Worm (Caenorhabditis elegans) whole organism, early embryonic: ENCODE results near the gene C08B6.18.

ENCODE experiments used
- B0310.2 ChIP-seq: sonication (generic microtip); optimal IDR thresholded peaks from 2 replicates; lab custom pipeline; 2016; ENCODE audit warnings: mild to moderate bottlenecking, missing genetic modification characterization, missing compliant biosample characterization
- F13C5.2 ChIP-seq: sonication (generic microtip); optimal IDR thresholded peaks from 2 replicates; lab custom pipeline; 2017; ENCODE audit warnings: mild to moderate bottlenecking, missing genetic modification characterization, inconsistent platforms, missing compliant biosample characterization
- aly-1 ChIP-seq: sonication (generic microtip); optimal IDR thresholded peaks from 2 replicates; lab custom pipeline; 2016; ENCODE audit warnings: missing genetic modification characterization, missing compliant biosample characterization
- ama-1 ChIP-seq: fragments of 150-350 bp; optimal IDR thresholded peaks from 2 replicates; lab custom pipeline; 2014
- ceh-13 ChIP-seq: fragments of 200-800 bp; sonication (Bioruptor generic); optimal IDR thresholded peaks from 2 replicates; lab custom pipeline; 2018; ENCODE audit warnings: mild to moderate bottlenecking, missing genetic modification characterization, missing compliant biosample characterization
- ceh-36 ChIP-seq: sonication (generic microtip); optimal IDR thresholded peaks from 2 replicates; lab custom pipeline; 2016; ENCODE audit warnings: missing genetic modification characterization, inconsistent platforms, missing compliant biosample characterization
- ets-7 ChIP-seq: sonication (generic microtip); optimal IDR thresholded peaks from 2 replicates; lab custom pipeline; 2016; ENCODE audit warnings: missing genotype, missing genetic modification characterization, missing compliant biosample characterization
- flt-1 ChIP-seq: fragments of 200-800 bp; sonication (Bioruptor generic); IDR thresholded peaks from 2 replicates; pipeline ENCODE4 v1.3.6; 2022; ENCODE audit warnings: missing genetic modification characterization, missing compliant biosample characterization
- hmbx-1 ChIP-seq: sonication (generic microtip); optimal IDR thresholded peaks from 2 replicates; lab custom pipeline; 2016; ENCODE audit warnings: mild to moderate bottlenecking, missing genetic modification characterization, missing compliant biosample characterization
- hmg-4 ChIP-seq: fragments of 200-800 bp; sonication (Bioruptor generic); optimal IDR thresholded peaks from 2 replicates; lab custom pipeline; 2018; ENCODE audit warnings: mild to moderate bottlenecking, missing genetic modification characterization, missing compliant biosample characterization
- hnd-1 ChIP-seq: sonication (generic microtip); optimal IDR thresholded peaks from 2 replicates; lab custom pipeline; 2016; ENCODE audit warnings: missing genetic modification characterization, missing compliant biosample characterization
- pes-1 ChIP-seq: fragments of 200-800 bp; sonication (Bioruptor generic); IDR thresholded peaks from 2 replicates; pipeline ENCODE4 v1.3.6; 2022; ENCODE audit warnings: missing genetic modification reagents, missing genetic modification characterization, missing compliant biosample characterization
- scrt-1 ChIP-seq: fragments of 200-800 bp; sonication (Bioruptor generic); IDR thresholded peaks from 2 replicates; pipeline ENCODE4 v1.3.6; 2022; ENCODE audit warnings: missing genetic modification characterization, missing compliant biosample characterization
- sea-1 ChIP-seq: fragments of 200-800 bp; sonication (Bioruptor generic); conservative IDR thresholded peaks from 2 replicates; pipeline ENCODE4 v1.3.6; 2022; ENCODE audit warnings: missing genetic modification characterization, missing compliant biosample characterization
- tbx-11 ChIP-seq: fragments of 200-800 bp; sonication (Bioruptor generic); IDR thresholded peaks from 2 replicates; pipeline ENCODE4 v1.3.6; 2022; ENCODE audit warnings: missing genetic modification characterization, missing compliant biosample characterization
- tbx-37 ChIP-seq: fragments of 200-800 bp; sonication (Bioruptor generic); conservative IDR thresholded peaks from 2 replicates; pipeline ENCODE4 v1.3.6; 2022; ENCODE audit warnings: missing genetic modification reagents, missing genetic modification characterization, missing compliant biosample characterization
- tra-4 ChIP-seq: sonication (generic microtip); optimal IDR thresholded peaks from 2 replicates; lab custom pipeline; 2017; ENCODE audit warnings: missing genetic modification characterization, missing compliant biosample characterization

The C08B6.18 gene

ce11 chrV:10122670-10123069 lies 11.3 kb downstream of the C08B6.18 start, which contains the start of gene srxa-19:
Gene srxa-19 (minus strand): TSS chrV:10122770.
- TF ChIP-seq ceh-13 (GFP tag; lab: Kevin White, UChicago) (no peak), hmbx-1 (tag; lab: Kevin White, UChicago) (no peak), tbx-37 (no peak), ceh-36 (no peak), tra-4 (tag; lab: Kevin White, UChicago) (no peak), ama-1 (lab: Kevin White, UChicago) (no peak), scrt-1 (GFP tag; lab: Robert Waterston, UW) (no peak), sea-1 (GFP tag; lab: Robert Waterston, UW) (no peak), B0310.2 (tag; lab: Kevin White, UChicago) (no peak), hnd-1 (tag; lab: Kevin White, UChicago) (no peak)

- TF ChIP-seq tbx-37 (no peak), ceh-13 (GFP tag; lab: Kevin White, UChicago) (no peak), scrt-1 (GFP tag; lab: Robert Waterston, UW) (no peak), B0310.2 (tag; lab: Kevin White, UChicago) (no peak)
Measured at ce11 chrV:10120898-10121297, 13.0 kb downstream of the C08B6.18 start, which contains the start of gene srxa-18. Gene srxa-18 (minus strand): TSS chrV:10120997.

ce11 chrV:10117465-10117864 lies 16.5 kb downstream of the C08B6.18 start, which contains the start of gene C08B6.5:
Gene C08B6.5 (plus strand): TSS chrV:10117765.
- no peak for TF ChIP-seq ceh-36
- TF ChIP-seq hmbx-1 (tag; lab: Kevin White, UChicago): no peak
- no peak for TF ChIP-seq hnd-1 (tag; lab: Kevin White, UChicago)
- TF ChIP-seq B0310.2 (tag; lab: Kevin White, UChicago): no peak
- TF ChIP-seq ceh-13 (GFP tag; lab: Kevin White, UChicago): no peak
- no peak for TF ChIP-seq ama-1 (lab: Kevin White, UChicago)

- TF ChIP-seq ceh-13 (GFP tag; lab: Kevin White, UChicago) (no peak), F13C5.2 (tag; lab: Kevin White, UChicago) (no peak), ceh-36 (no peak), hnd-1 (tag; lab: Kevin White, UChicago) (no peak)
Measured at ce11 chrV:10114329-10114728, 19.6 kb downstream of the C08B6.18 start, which contains the start of gene cht-5. Gene cht-5 (plus strand): TSS chrV:10114629.

ce11 chrV:10112187-10112586 lies 21.7 kb downstream of the C08B6.18 start, which contains the start of gene C08B6.3:
Gene C08B6.3 (minus strand): TSS chrV:10112287.
- TF ChIP-seq tbx-37 (no peak), ceh-13 (GFP tag; lab: Kevin White, UChicago) (no peak), ets-7 (tag; lab: Kevin White, UChicago) (no peak)

- TF ChIP-seq B0310.2 (tag; lab: Kevin White, UChicago) (no peak), tbx-11 (GFP tag; lab: Robert Waterston, UW) (no peak), sea-1 (GFP tag; lab: Robert Waterston, UW) (no peak), flt-1 (GFP tag; lab: Robert Waterston, UW) (no peak), tra-4 (tag; lab: Kevin White, UChicago) (no peak), hnd-1 (tag; lab: Kevin White, UChicago) (no peak), hmg-4 (GFP tag; lab: Kevin White, UChicago) (no peak), ceh-13 (GFP tag; lab: Kevin White, UChicago) (no peak), hmbx-1 (tag; lab: Kevin White, UChicago) (no peak), F13C5.2 (tag; lab: Kevin White, UChicago) (no peak), ama-1 (lab: Kevin White, UChicago) (no peak), aly-1 (tag; lab: Kevin White, UChicago) (no peak), ceh-36 (no peak), pes-1 (GFP tag; lab: Robert Waterston, UW) (no peak), tbx-37 (no peak), scrt-1 (GFP tag; lab: Robert Waterston, UW) (no peak), ets-7 (tag; lab: Kevin White, UChicago) (no peak)
Measured at ce11 chrV:10111129-10111528, 22.8 kb downstream of the C08B6.18 start.

- TF ChIP-seq flt-1 (GFP tag; lab: Robert Waterston, UW) (no peak), tbx-11 (GFP tag; lab: Robert Waterston, UW) (no peak), aly-1 (tag; lab: Kevin White, UChicago) (no peak), tbx-37 (no peak), scrt-1 (GFP tag; lab: Robert Waterston, UW) (no peak), ceh-36 (no peak), pes-1 (GFP tag; lab: Robert Waterston, UW) (no peak), hmbx-1 (tag; lab: Kevin White, UChicago) (no peak)
Measured at ce11 chrV:10107309-10107708, 26.6 kb downstream of the C08B6.18 start, which contains the start of gene C08B6.11. Gene C08B6.11 (plus strand): TSS chrV:10107609.

- TF ChIP-seq aly-1 (tag; lab: Kevin White, UChicago): no peak
Measured at ce11 chrV:10105412-10105811, 28.5 kb downstream of the C08B6.18 start, which contains the start of gene C08B6.2. Gene C08B6.2 (plus strand): TSS chrV:10105712.

ce11 chrV:10104785-10105310 lies 29.1 kb downstream of the C08B6.18 start, which contains the start of gene ugt-17:
Gene ugt-17 (minus strand): TSS chrV:10104964.
- no peak for TF ChIP-seq F13C5.2 (tag; lab: Kevin White, UChicago)
- no peak for TF ChIP-seq flt-1 (GFP tag; lab: Robert Waterston, UW)
- TF ChIP-seq ceh-36: no peak
- TF ChIP-seq pes-1 (GFP tag; lab: Robert Waterston, UW): no peak
- TF ChIP-seq ceh-13 (GFP tag; lab: Kevin White, UChicago): no peak
- no peak for TF ChIP-seq tbx-11 (GFP tag; lab: Robert Waterston, UW)
- no peak for TF ChIP-seq hmbx-1 (tag; lab: Kevin White, UChicago)
- TF ChIP-seq B0310.2 (tag; lab: Kevin White, UChicago): no peak
